Fruit fly (Drosophila melanogaster) whole organism: ENCODE measurements around the gene Rpp20.

ENCODE experiments used
- CG8478 ChIP-seq: fragments of >200 bp; optimal IDR thresholded peaks from 2 replicates; lab custom pipeline; 2018; ENCODE audit warnings: inconsistent platforms
- Dll ChIP-seq: fragments of >200 bp; optimal IDR thresholded peaks from 2 replicates; lab custom pipeline; 2017
- EcR ChIP-seq, 2 experiments: fragments of >200 bp; optimal IDR thresholded peaks; 2 replicates each; lab custom pipeline; 2017; ENCODE audit warnings: missing biosample characterization in 2 of 2, missing genetic modification characterization in 2 of 2, missing genetic modification reagents in 2 of 2
- pan ChIP-seq: fragments of >200 bp; optimal IDR thresholded peaks from 2 replicates; lab custom pipeline; 2017
- psq ChIP-seq: fragments of >200 bp; optimal IDR thresholded peaks from 2 replicates; lab custom pipeline; 2017
- usp ChIP-seq: fragments of >200 bp; optimal IDR thresholded peaks from 2 replicates; lab custom pipeline; 2017; ENCODE audit warnings: missing biosample characterization, missing genetic modification characterization, mixed read lengths

Rpp20 gene

DNA sequence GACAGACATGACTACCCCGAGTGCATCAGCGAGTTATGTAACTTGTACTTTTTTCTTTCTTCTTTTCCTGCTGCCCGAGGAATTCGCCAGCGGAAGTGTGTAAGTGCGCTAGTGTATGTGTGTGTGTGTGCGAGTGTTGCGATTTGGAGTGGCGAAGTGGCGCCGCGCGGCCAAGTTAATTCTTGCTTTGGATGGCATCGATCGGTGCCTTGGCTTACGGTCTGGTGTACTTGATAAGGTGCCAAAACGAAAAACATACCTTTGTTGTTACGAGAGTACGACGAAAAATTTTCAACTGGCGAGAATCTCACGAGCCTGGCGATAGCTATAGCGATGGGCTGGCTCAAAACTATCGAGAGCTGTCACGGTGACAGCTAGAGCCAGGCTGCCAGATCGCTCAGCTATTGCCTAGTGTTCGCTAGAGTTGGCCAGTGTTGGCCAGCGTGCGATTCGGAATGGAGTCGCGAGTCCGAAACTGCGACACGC, at the start of gene Rpp20, which contains the start of the genes CG18809, COX6B and CG33932:
Gene Rpp20, plus strand, starts transcription at position 429 of the 486 bp plus-strand sequence.
Gene CG18809, minus strand, starts transcription at position 333 of the 486 bp plus-strand sequence.
Gene COX6B, minus strand, starts transcription at position 333 of the 486 bp plus-strand sequence.
Gene CG33932, plus strand, starts transcription at position 429 of the 486 bp plus-strand sequence.
- TF ChIP-seq pan (lab: Kevin White, UChicago) (no peak), Dll (no peak), usp (no peak), EcR (GFP tag; optimal IDR thresholded peaks at IDR 0.05; lab: Kevin White, UChicago) (no peak), CG8478 (no peak), psq (lab: Kevin White, UChicago) (no peak)

DNA sequence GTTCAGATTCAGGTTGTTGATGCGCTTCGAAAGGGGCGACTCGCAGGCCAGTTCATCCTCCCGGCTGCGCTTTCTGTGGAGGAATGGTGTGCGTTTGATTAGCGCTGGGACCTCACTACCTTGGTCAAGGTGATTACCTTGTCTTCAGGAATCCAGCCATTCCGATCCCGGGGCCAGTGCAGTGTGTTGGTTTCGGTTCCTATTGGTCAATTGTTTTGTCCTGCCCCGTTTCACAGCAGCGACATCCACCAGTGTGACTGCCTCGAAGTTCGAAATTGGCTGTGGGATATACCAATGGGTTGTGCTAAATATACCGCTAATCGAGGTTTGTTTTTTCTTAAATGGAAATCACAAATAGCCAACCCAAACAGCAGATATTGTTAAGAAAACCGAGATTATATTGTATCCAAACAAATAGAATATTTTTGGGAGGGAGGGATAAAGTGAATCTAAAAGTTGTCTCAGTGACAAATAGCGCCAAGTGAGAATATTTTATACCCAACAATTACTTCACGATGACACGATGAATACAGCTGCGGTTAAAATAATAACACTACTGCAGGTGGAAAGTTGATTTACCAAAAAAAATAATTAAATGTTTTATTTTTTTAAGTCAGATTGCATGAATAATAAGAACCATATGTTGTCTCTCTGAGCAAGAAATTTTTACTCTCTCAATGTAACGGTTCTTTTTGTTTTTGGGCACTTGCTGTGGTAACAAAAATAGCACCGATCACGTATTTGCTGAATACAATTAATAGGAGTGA, 49.3 kb upstream of the Rpp20 start, which contains the start of gene CG14229:
Gene CG14229, minus strand, starts transcription at position 459 of the 767 bp plus-strand sequence.
- TF ChIP-seq psq (lab: Kevin White, UChicago) (no peak), EcR (GFP tag; optimal IDR thresholded peaks at IDR 0.05; lab: Kevin White, UChicago) (no peak), Dll (no peak)

DNA sequence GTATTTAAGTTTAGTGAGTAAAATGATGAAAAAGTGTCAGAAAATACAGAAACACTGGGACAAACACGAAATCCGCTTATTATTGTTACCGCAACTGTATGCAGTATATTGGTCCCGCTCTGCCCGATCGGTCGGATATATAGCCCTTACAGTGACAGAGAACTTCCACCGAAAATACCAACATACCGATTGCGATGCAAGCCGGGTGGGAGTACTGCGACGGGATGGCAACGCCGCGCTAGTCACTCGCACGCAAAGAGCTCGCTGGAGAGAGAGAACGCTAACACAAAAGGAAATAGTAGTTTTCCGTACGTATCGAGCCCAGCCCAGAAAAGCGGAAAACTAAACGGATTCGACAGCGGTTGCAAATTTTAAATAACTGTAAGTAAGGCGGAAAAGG, 47.4 kb upstream of the Rpp20 start, which contains the start of gene Cdc42:
Gene Cdc42, plus strand, starts transcription at position 247 of the 400 bp plus-strand sequence.
- no peak for TF ChIP-seq psq (lab: Kevin White, UChicago)
- TF ChIP-seq Dll = no peak
- no peak for TF ChIP-seq CG8478
- no peak for TF ChIP-seq pan (lab: Kevin White, UChicago)
- TF ChIP-seq EcR (GFP tag; optimal IDR thresholded peaks at IDR 0.05; lab: Kevin White, UChicago) = no peak

DNA sequence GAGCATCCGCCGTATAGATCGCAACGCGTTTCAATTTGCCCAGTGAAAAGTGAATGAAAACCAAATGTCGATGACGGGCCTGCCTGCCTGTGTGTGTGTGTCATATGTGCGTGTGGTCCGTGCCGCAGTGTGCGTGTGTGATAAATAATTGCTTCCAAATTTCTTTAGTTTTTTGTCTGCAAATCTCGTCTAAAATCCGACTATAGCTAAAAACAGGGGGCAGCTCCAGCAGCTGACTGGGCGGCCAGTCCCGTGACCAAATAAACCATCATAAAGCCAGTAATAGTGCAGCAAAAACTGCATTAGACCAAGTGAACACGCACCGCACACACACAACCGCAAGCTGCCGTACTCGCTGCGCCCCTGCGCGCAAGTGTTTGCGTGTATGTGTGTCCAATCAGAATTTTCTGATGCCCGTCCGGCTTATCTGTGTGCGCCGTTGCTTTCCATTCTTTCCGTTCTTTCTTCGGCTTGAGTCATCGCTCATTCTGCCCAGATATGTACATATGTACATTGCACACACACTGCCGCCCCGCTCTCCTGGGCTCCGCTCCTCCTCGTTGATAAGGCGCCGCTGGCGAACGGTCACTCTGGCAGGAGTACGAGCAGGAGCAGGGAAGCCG, 46.9 kb upstream of the Rpp20 start:
- no peak for TF ChIP-seq pan (lab: Kevin White, UChicago)
- TF ChIP-seq CG8478 = peak; percentile 6
- no peak for TF ChIP-seq psq (lab: Kevin White, UChicago)
- no peak for TF ChIP-seq usp
- TF ChIP-seq EcR (GFP tag; optimal IDR thresholded peaks at IDR 0.05; lab: Kevin White, UChicago) = no peak
- peak; percentile 12 for TF ChIP-seq Dll

DNA sequence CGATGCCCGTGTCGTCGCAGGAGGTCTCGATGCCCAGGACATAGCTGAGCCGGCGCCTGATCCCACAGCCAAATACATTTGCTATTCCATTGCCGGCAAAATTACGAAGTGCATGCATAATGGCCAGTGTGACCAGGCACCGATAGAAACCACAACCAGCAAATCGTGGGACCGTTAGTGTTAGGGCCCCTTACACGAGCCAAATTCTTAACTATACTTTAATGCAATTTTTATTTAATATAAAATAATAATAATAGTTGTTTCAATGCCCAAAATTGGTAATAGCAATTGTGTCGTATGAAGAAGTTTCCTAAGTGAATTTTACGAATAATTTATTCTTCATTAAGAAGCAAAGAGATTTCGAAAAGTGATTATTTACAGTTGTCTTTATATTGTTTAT, 42.6 kb upstream of the Rpp20 start, which contains the start of gene Tcs4:
Gene Tcs4, minus strand, starts transcription at position 145 of the 400 bp plus-strand sequence.
- no peak for TF ChIP-seq pan (lab: Kevin White, UChicago)
- no peak for TF ChIP-seq psq (lab: Kevin White, UChicago)
- no peak for TF ChIP-seq usp
- TF ChIP-seq Dll = no peak
- no peak for TF ChIP-seq CG8478
- no peak for TF ChIP-seq EcR (GFP tag; optimal IDR thresholded peaks at IDR 0.05; lab: Kevin White, UChicago)

DNA sequence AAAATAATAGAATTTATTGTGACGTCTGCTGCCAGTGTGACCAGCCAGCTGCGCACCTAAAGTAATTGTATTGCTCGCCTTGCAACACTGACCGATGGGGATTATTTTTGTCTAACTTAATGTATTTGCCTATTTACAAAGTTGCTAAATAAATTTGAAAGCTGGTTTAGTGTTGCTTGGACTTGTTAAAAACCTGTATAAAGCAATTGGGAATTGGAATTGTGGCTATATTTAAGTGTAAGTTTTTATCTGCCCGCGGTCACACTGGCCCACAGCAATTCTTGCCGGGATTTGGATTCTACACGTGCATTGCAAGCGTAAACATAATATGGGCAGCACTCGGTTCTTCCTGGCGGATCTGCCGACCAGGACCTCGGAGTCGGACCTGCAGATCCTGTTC, 40.1 kb upstream of the Rpp20 start, which contains the start of the genes CG14230 and CG14232:
Gene CG14230, plus strand, starts transcription at position 94 of the 400 bp plus-strand sequence.
Gene CG14232, minus strand, starts transcription at position 177 of the 400 bp plus-strand sequence.
- TF ChIP-seq usp (no peak), pan (lab: Kevin White, UChicago) (no peak), psq (lab: Kevin White, UChicago) (no peak), EcR (GFP tag; optimal IDR thresholded peaks at IDR 0.05; lab: Kevin White, UChicago) (no peak), Dll (no peak)

DNA sequence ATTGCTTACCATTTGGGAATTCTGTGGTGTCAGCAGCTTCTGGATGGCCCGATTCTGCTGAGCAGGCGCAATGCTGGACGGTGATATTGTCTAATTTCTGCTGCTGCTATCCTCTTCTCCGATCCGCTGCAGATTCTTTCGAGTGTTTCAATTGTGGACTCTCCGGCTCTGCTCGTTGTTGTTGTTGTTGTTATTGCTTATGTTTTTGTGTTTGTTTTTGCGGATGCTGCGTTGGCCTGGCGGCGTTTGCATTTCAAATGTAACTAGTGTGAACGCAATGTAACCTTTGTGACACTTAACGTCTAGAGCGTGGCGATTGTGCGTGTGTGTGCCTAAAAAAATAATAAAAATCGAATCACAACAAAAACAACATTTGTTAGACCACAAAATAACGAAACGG, 32.3 kb upstream of the Rpp20 start:
- TF ChIP-seq pan (lab: Kevin White, UChicago) = no peak

DNA sequence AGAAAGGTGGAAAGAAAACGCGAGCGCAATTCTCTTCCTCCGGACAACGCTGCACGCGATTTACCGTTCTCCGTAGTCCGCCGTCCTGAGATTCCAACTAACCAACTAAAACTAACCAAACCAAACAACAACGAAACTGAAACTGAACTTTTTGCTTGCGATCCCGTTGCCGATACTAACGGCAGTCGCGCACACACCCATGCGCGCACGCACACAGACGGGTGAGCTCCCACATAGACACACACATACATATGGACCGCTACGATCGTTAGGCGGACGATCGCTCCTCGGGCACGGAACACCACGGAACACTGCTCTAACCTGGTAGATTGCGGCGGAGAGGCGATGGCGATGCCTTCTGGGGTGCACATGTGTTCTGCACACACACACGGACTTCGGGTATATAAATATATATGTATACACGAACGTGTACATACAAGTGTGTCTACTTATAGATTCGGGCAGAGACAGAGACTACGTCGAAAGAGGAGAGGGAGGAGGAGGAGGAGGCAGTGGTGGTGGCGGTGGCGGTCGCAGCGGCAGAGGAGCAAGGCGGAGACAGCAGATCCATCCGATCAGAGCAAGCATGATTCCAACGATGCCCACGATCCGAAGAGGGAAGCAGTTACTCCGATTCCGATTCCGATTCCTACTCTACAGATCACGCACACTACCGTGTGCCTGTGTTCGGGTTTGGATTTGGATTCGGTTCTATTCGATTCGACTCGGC, 31.2 kb upstream of the Rpp20 start, which contains the start of gene meso18E:
Gene meso18E, minus strand, starts transcription at position 148 of the 730 bp plus-strand sequence.
- TF ChIP-seq usp = no peak
- TF ChIP-seq EcR (GFP tag; optimal IDR thresholded peaks at IDR 0.05; lab: Kevin White, UChicago) = no peak
- no peak for TF ChIP-seq CG8478
- TF ChIP-seq Dll = no peak
- TF ChIP-seq psq (lab: Kevin White, UChicago) = no peak
- no peak for TF ChIP-seq pan (lab: Kevin White, UChicago)

DNA sequence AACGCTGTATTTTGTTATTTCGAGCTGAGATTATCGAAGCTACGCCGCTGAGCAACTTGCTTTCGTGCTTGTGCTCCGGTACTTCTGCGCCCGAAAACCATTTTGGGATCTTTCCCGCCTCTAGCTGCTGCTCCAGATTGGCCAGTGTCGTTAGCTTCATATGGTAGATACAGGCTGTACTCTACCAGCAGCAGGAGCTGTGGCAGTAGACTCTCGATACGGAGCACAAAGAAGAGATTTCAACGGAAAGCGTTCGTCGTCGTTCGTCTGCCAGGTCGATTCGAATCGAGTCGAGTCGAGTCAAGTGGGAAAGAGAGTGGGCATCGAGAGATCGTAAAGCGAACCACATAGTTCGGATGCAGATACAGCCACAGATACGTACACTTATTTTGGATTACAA, 29.4 kb upstream of the Rpp20 start:
- TF ChIP-seq usp = no peak
- TF ChIP-seq pan (lab: Kevin White, UChicago) = no peak
- no peak for TF ChIP-seq EcR (GFP tag; optimal IDR thresholded peaks at IDR 0.05; lab: Kevin White, UChicago)

DNA sequence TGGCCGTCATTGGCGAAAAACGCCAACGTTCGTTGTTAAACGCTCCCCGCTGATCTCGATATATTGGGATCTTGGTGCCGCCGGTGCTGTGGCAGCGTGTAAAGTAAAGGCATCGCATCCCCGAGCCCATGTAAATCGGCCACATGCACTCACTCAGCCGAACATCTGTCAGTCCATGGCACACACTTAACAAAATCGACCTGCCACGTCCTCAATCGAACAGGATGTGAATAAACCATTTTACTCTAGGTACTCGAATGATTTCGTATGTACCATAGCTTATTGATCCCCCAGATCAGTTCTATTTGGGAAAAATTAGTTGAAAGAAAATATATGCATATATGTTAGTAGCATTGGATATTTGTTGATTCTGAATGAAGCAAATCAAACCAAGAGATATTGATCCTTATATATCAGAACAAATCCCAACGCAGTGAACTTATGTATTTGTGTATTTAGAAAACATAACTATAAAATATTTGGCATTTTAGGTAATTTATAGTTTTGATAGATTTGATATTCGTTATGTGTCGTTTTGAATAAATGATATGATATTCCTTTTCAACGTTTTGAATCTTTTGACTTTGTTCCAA, 27.8 kb upstream of the Rpp20 start:
- TF ChIP-seq EcR (GFP tag; optimal IDR thresholded peaks at IDR 0.05; lab: Kevin White, UChicago) (no peak), usp (no peak), Dll (no peak), CG8478 (no peak), psq (lab: Kevin White, UChicago) (no peak), pan (lab: Kevin White, UChicago) (no peak)

DNA sequence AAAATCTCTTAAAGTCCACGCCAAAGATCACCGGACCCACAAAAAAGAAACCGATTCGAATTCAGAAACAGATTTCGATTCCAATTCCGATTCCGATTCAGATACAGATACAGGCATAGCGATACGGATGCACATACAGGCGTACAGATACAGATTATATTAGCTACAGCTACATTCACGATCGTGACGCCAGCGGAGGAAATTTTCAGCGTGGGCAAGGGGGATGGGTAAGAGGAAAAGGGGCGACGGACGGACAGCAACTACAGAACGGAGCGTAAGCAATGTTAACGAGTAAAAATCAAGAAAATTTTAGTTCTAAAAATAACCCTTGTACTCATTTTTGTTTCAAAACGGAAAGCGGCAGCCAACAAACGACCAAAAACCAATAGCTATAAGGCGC, 27.2 kb upstream of the Rpp20 start:
- no peak for TF ChIP-seq EcR (GFP tag; optimal IDR thresholded peaks at IDR 0.05; lab: Kevin White, UChicago)
- TF ChIP-seq usp = no peak
- no peak for TF ChIP-seq CG8478
- no peak for TF ChIP-seq pan (lab: Kevin White, UChicago)
- no peak for TF ChIP-seq Dll
- no peak for TF ChIP-seq psq (lab: Kevin White, UChicago)
